Worm (Caenorhabditis elegans) whole organism, mixed stage, embryonic: ENCODE measurements around the gene F53F4.2.

Experiments used
- nhr-12 ChIP-seq: fragments of 150-350 bp; optimal IDR thresholded peaks from 2 replicates; lab custom pipeline; 2014; ENCODE audit warnings: missing biosample characterization, missing genetic modification characterization
- unc-39 ChIP-seq: fragments of 150-350 bp; optimal IDR thresholded peaks from 2 replicates; lab custom pipeline; 2014; ENCODE audit warnings: missing biosample characterization, missing genetic modification characterization

DNA sequence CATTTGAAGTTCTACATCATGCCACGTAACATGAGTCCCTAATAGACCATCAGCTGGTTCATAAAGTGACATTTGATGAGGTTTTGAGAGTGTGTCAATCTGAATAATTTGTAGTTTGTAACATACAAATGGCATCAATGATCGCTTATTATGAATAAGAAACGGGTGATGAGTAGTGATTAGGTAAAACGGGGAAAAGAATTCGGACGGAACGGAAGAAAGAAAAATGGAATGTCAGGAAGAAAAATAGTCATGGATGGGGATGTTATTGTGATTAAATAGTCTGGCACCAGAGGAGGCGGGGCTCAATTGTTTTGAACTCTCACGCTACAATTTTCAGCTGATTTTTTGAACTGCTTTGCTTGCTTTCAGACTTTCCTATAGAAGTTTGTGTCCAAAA, 44.8 kb upstream of the F53F4.2 start, which contains the start of gene H37A05.2:
- TF ChIP-seq nhr-12 (tag; lab: Kevin White, UChicago) (no peak), unc-39 (no peak)
